Fruit fly (Drosophila melanogaster) Kc167 (cell line): ENCODE results near the gene ninaA.

ENCODE experiments used
- Sin3A ChIP-seq: fragments of >200 bp; optimal IDR thresholded peaks from 2 replicates; lab custom pipeline; 2018; ENCODE audit warnings: missing external identifiers
- h ChIP-seq: fragments of >200 bp; optimal IDR thresholded peaks from 3 replicates; lab custom pipeline; 2018; ENCODE audit warnings: missing external identifiers
- insv ChIP-seq: fragments of >200 bp; optimal IDR thresholded peaks from 3 replicates; lab custom pipeline; 2018; ENCODE audit warnings: missing external identifiers
- psq ChIP-seq: fragments of >200 bp; optimal IDR thresholded peaks from 2 replicates; lab custom pipeline; 2017; ENCODE audit warnings: missing external identifiers
- ttk ChIP-seq: sonication (Bioruptor generic); optimal IDR thresholded peaks from 2 replicates; lab custom pipeline; 2017; ENCODE audit warnings: missing external identifiers

- TF ChIP-seq ttk (lab: Kevin White, UChicago) = no peak
- TF ChIP-seq psq (lab: Kevin White, UChicago) = no peak
- no peak for TF ChIP-seq h (lab: Kevin White, UChicago)
- TF ChIP-seq insv (lab: Kevin White, UChicago) = no peak
- no peak for TF ChIP-seq Sin3A
Measured at dm6 chr2L:859897-860296, 17.2 kb upstream of the ninaA start, which contains the start of gene CG13950.
